Worm (Caenorhabditis elegans): ENCODE measurements around the gene kel-10.
A peak's percentile ranks its signal among the peaks of the same experiment; 100 is the strongest.

The kel-10 gene

ce11 chrIII:10112958-10113357 lies 11.7 kb upstream of the kel-10 start, which contains the start of gene vps-29:
TSS of gene vps-29 (minus strand) at chrIII:10113058.
- no peak for TF ChIP-seq W03F9.2 (tag; optimal IDR thresholded peaks at IDR 0.05)
- no peak for TF ChIP-seq him-1 (tag; optimal IDR thresholded peaks at IDR 0.05)
- TF ChIP-seq dao-5 (tag; optimal IDR thresholded peaks at IDR 0.05), result no peak

ce11 chrIII:10108995-10109394 lies 7.7 kb upstream of the kel-10 start, which contains the start of gene T16H12.9:
TSS of gene T16H12.9 (plus strand) at chrIII:10109295.
- TF ChIP-seq him-1 (tag; optimal IDR thresholded peaks at IDR 0.05) (no peak), W03F9.2 (tag; optimal IDR thresholded peaks at IDR 0.05) (no peak), dao-5 (tag; optimal IDR thresholded peaks at IDR 0.05) (no peak)

- no peak for TF ChIP-seq dao-5 (tag; optimal IDR thresholded peaks at IDR 0.05)
- TF ChIP-seq W03F9.2 (tag; optimal IDR thresholded peaks at IDR 0.05), result no peak
- no peak for TF ChIP-seq him-1 (tag; optimal IDR thresholded peaks at IDR 0.05)
These were observed 5.1 kb upstream of the kel-10 start, which contains the start of gene srt-55 for ce11 chrIII:10106390-10106789. TSS of gene srt-55 (minus strand) at chrIII:10106490.

- no peak for TF ChIP-seq W03F9.2 (tag; optimal IDR thresholded peaks at IDR 0.05)
- TF ChIP-seq dao-5 (tag; optimal IDR thresholded peaks at IDR 0.05), result no peak
- no peak for TF ChIP-seq him-1 (tag; optimal IDR thresholded peaks at IDR 0.05)
These were observed 3.3 kb downstream of the kel-10 start, which contains the start of gene spop-1 for ce11 chrIII:10097981-10098380. TSS of gene spop-1 (minus strand) at chrIII:10098081.

- TF ChIP-seq him-1 (tag; optimal IDR thresholded peaks at IDR 0.05), result peak; percentile 39
- no peak for TF ChIP-seq dao-5 (tag; optimal IDR thresholded peaks at IDR 0.05)
- peak; percentile 66 for TF ChIP-seq W03F9.2 (tag; optimal IDR thresholded peaks at IDR 0.05)
These were observed 4.7 kb downstream of the kel-10 start for ce11 chrIII:10096525-10096972.

- TF ChIP-seq dao-5 (tag; optimal IDR thresholded peaks at IDR 0.05) (no peak), him-1 (tag; optimal IDR thresholded peaks at IDR 0.05) (no peak), W03F9.2 (tag; optimal IDR thresholded peaks at IDR 0.05) (no peak)
These were observed 5.9 kb downstream of the kel-10 start for ce11 chrIII:10095377-10095776.

- TF ChIP-seq dao-5 (tag; optimal IDR thresholded peaks at IDR 0.05) (no peak), him-1 (tag; optimal IDR thresholded peaks at IDR 0.05) (no peak), W03F9.2 (tag; optimal IDR thresholded peaks at IDR 0.05) (no peak)
These were observed 6.7 kb downstream of the kel-10 start for ce11 chrIII:10094538-10094937.

ce11 chrIII:10093093-10093492 lies 8.2 kb downstream of the kel-10 start:
- TF ChIP-seq him-1 (tag; optimal IDR thresholded peaks at IDR 0.05) (no peak), dao-5 (tag; optimal IDR thresholded peaks at IDR 0.05) (no peak), W03F9.2 (tag; optimal IDR thresholded peaks at IDR 0.05) (no peak)

- no peak for TF ChIP-seq W03F9.2 (tag; optimal IDR thresholded peaks at IDR 0.05)
- no peak for TF ChIP-seq him-1 (tag; optimal IDR thresholded peaks at IDR 0.05)
- no peak for TF ChIP-seq dao-5 (tag; optimal IDR thresholded peaks at IDR 0.05)
These were observed 10.6 kb downstream of the kel-10 start, which contains the start of gene gtf-2H2C for ce11 chrIII:10090685-10091084. TSS of gene gtf-2H2C (minus strand) at chrIII:10090785.

ce11 chrIII:10088508-10088981 lies 12.7 kb downstream of the kel-10 start, which contains the start of gene hal-2:
TSS of gene hal-2 (minus strand) at chrIII:10088931.
- TF ChIP-seq W03F9.2 (tag; optimal IDR thresholded peaks at IDR 0.05) (no peak), dao-5 (tag; optimal IDR thresholded peaks at IDR 0.05) (no peak), him-1 (tag; optimal IDR thresholded peaks at IDR 0.05) (no peak)

ce11 chrIII:10085983-10086382 lies 15.3 kb downstream of the kel-10 start, which contains the start of gene T16H12.2:
TSS of gene T16H12.2 (plus strand) at chrIII:10086283.
- TF ChIP-seq dao-5 (tag; optimal IDR thresholded peaks at IDR 0.05), result no peak
- no peak for TF ChIP-seq him-1 (tag; optimal IDR thresholded peaks at IDR 0.05)

ce11 chrIII:10085574-10085973 lies 15.7 kb downstream of the kel-10 start:
- TF ChIP-seq dao-5 (tag; optimal IDR thresholded peaks at IDR 0.05), result no peak
- TF ChIP-seq W03F9.2 (tag; optimal IDR thresholded peaks at IDR 0.05), result no peak
- no peak for TF ChIP-seq him-1 (tag; optimal IDR thresholded peaks at IDR 0.05)

- TF ChIP-seq dao-5 (tag; optimal IDR thresholded peaks at IDR 0.05), result no peak
- no peak for TF ChIP-seq him-1 (tag; optimal IDR thresholded peaks at IDR 0.05)
- no peak for TF ChIP-seq W03F9.2 (tag; optimal IDR thresholded peaks at IDR 0.05)
These were observed 16.1 kb downstream of the kel-10 start, which contains the start of gene T16H12.13 for ce11 chrIII:10085103-10085502. TSS of gene T16H12.13 (plus strand) at chrIII:10085403.

ce11 chrIII:10083242-10083641 lies 18.0 kb downstream of the kel-10 start, which contains the start of gene T16H12.3:
TSS of gene T16H12.3 (minus strand) at chrIII:10083292.
- TF ChIP-seq him-1 (tag; optimal IDR thresholded peaks at IDR 0.05) (no peak), dao-5 (tag; optimal IDR thresholded peaks at IDR 0.05) (no peak), W03F9.2 (tag; optimal IDR thresholded peaks at IDR 0.05) (no peak)

ce11 chrIII:10078784-10079183 lies 22.5 kb downstream of the kel-10 start:
- TF ChIP-seq him-1 (tag; optimal IDR thresholded peaks at IDR 0.05), result no peak
- TF ChIP-seq dao-5 (tag; optimal IDR thresholded peaks at IDR 0.05), result no peak
- no peak for TF ChIP-seq W03F9.2 (tag; optimal IDR thresholded peaks at IDR 0.05)

All from whole organism, L4/young adult.